Worm (Caenorhabditis elegans): ENCODE data around the gene ZK353.3.
"Not testable (repeated sequence)": the region's sequence is repeated elsewhere in the genome, so short reads cannot be mapped to it uniquely, and the experiment has no call there.

DNA sequence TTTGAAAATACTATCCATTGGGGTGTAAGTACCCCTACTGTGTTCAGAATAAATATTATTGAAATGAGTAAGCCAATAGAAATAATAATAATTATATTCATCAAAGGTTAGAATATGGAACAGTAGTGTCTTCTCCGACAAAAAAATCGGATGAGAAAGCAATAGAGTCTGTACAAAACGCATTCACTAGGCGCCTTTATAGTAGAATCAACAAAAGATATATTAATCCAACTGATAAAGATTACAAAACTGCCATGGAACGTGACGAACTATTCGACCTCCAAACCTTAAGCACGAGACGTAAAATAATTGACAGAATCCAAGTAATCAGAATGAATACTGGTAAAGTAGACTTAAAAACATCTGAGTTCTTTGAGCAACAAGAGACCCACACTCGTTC, 48.0 kb upstream of the ZK353.3 start, which contains the start of gene clc-29:
- not testable (repeated sequence) for TF ChIP-seq ceh-31 (tag; optimal IDR thresholded peaks at IDR 0.05); nhr-232 (tag; optimal IDR thresholded peaks at IDR 0.05); pqm-1 (tag; optimal IDR thresholded peaks at IDR 0.05); ceh-14 (tag; optimal IDR thresholded peaks at IDR 0.05); madf-2 (tag; optimal IDR thresholded peaks at IDR 0.05); syd-9 (tag; optimal IDR thresholded peaks at IDR 0.05); ama-1 (optimal IDR thresholded peaks at IDR 0.05); T23F11.4 (GFP tag; optimal IDR thresholded peaks at IDR 0.05); sdc-2 (tag; optimal IDR thresholded peaks at IDR 0.05); lin-11 (tag; optimal IDR thresholded peaks at IDR 0.05); ets-4 (tag; optimal IDR thresholded peaks at IDR 0.05); F13H6.1 (tag; optimal IDR thresholded peaks at IDR 0.05)

Data from whole organism, late embryonic.